Worm (Caenorhabditis elegans): ENCODE measurements around the gene F40F8.11.

ce11 chrII:11088137-11088536, 44.3 kb downstream of the F40F8.11 start:
- no peak for TF ChIP-seq mxl-1 (tag; optimal IDR thresholded peaks at IDR 0.05)
- TF ChIP-seq snpc-4 (GFP tag; optimal IDR thresholded peaks at IDR 0.05), result no peak
- no peak for TF ChIP-seq snpc-4 (tag; optimal IDR thresholded peaks at IDR 0.05)
- no peak for TF ChIP-seq cebp-2 (GFP tag; IDR thresholded peaks at IDR 0.05)
- no peak for TF ChIP-seq ztf-28 (GFP tag; IDR thresholded peaks at IDR 0.05)
- no peak for TF ChIP-seq ama-1 (optimal IDR thresholded peaks at IDR 0.05)
- no peak for TF ChIP-seq ama-1 (GFP tag; optimal IDR thresholded peaks at IDR 0.05)
- TF ChIP-seq gei-17 (GFP tag; optimal IDR thresholded peaks at IDR 0.05), result no peak
- TF ChIP-seq ztf-3 (GFP tag; optimal IDR thresholded peaks at IDR 0.05), result no peak
- TF ChIP-seq unc-62 (GFP tag; optimal IDR thresholded peaks at IDR 0.05), result no peak
- TF ChIP-seq nhr-179 (tag; optimal IDR thresholded peaks at IDR 0.05), result no peak
- TF ChIP-seq dpl-1 (GFP tag; optimal IDR thresholded peaks at IDR 0.05), result no peak
- no peak for TF ChIP-seq unc-130 (GFP tag; optimal IDR thresholded peaks at IDR 0.05)

Measured in whole organism, young adult.